Worm (Caenorhabditis elegans) whole organism, midembryonic: Measurements from ENCODE around the gene F14E5.8.

Experiments used
- cog-1 ChIP-seq: sonication (generic microtip); optimal IDR thresholded peaks from 2 replicates; lab custom pipeline; 2016; ENCODE audit warnings: missing genetic modification characterization, missing compliant biosample characterization
- flt-1 ChIP-seq: fragments of 200-800 bp; sonication (Bioruptor generic); IDR thresholded peaks from 2 replicates; pipeline ENCODE4 v1.3.6; 2022; ENCODE audit warnings: missing genetic modification characterization, missing compliant biosample characterization
- med-1 ChIP-seq: sonication (generic microtip); optimal IDR thresholded peaks from 2 replicates; lab custom pipeline; 2017; ENCODE audit warnings: missing genetic modification characterization, mild to moderate bottlenecking, missing compliant biosample characterization, antibody characterized with exemption, missing genetic modification reagents; ENCODE audit not compliant: insufficient read depth
- tab-1 ChIP-seq: fragments of 200-800 bp; sonication (Bioruptor generic); IDR thresholded peaks from 2 replicates; pipeline ENCODE4 v1.3.6; 2022; ENCODE audit warnings: missing genetic modification characterization, missing compliant biosample characterization
- ztf-23 ChIP-seq: fragments of 200-800 bp; sonication (Bioruptor generic); IDR thresholded peaks from 2 replicates; pipeline ENCODE4 v1.3.6; 2022; ENCODE audit warnings: missing genetic modification reagents, missing genetic modification characterization, missing compliant biosample characterization
- ztf-29 ChIP-seq: fragments of 200-800 bp; sonication (Bioruptor generic); IDR thresholded peaks from 2 replicates; pipeline ENCODE4 v1.3.6; 2022; ENCODE audit warnings: missing genetic modification reagents, missing genetic modification characterization, missing compliant biosample characterization

ce11 chrII:8382880-8383279 is 37.0 kb upstream of the F14E5.8 start:
- TF ChIP-seq ztf-29 (GFP tag; lab: Robert Waterston, UW), result no peak
- TF ChIP-seq tab-1, result no peak
- no peak for TF ChIP-seq flt-1 (GFP tag; lab: Robert Waterston, UW)
- no peak for TF ChIP-seq ztf-23 (GFP tag; lab: Robert Waterston, UW)
- TF ChIP-seq med-1 (GFP tag; lab: Kevin White, UChicago), result no peak
- TF ChIP-seq cog-1 (tag; lab: Kevin White, UChicago), result no peak
